Worm (Caenorhabditis elegans) whole organism, mixed stage, embryonic: Measurements from ENCODE around the gene Y57A10A.2.

ENCODE experiments used
- M03D4.4 ChIP-seq: sonication (generic microtip); optimal IDR thresholded peaks from 2 replicates; lab custom pipeline; 2017; ENCODE audit warnings: mild to moderate bottlenecking, missing genetic modification characterization, missing compliant biosample characterization
- bed-3 ChIP-seq: fragments of 200-800 bp; sonication (Bioruptor generic); optimal IDR thresholded peaks from 3 replicates; lab custom pipeline; 2018; ENCODE audit warnings: mild to moderate bottlenecking, missing genetic modification characterization, moderate library complexity, missing compliant biosample characterization
- blmp-1 ChIP-seq: fragments of 150-350 bp; optimal IDR thresholded peaks from 2 replicates; lab custom pipeline; 2014; ENCODE audit warnings: missing biosample characterization, missing genetic modification characterization
- ceh-39 ChIP-seq: fragments of 150-350 bp; optimal IDR thresholded peaks from 2 replicates; lab custom pipeline; 2014; ENCODE audit warnings: missing biosample characterization, missing genetic modification characterization
- ceh-43 ChIP-seq: fragments of 200-800 bp; sonication (Bioruptor generic); optimal IDR thresholded peaks from 2 replicates; lab custom pipeline; 2018; ENCODE audit warnings: mild to moderate bottlenecking, missing genetic modification characterization, moderate library complexity, missing compliant biosample characterization
- ceh-83 ChIP-seq: fragments of 200-800 bp; sonication (Bioruptor generic); optimal IDR thresholded peaks from 2 replicates; lab custom pipeline; 2018; ENCODE audit warnings: mild to moderate bottlenecking, missing genetic modification characterization, missing compliant biosample characterization
- ces-1 ChIP-seq: fragments of 150-350 bp; optimal IDR thresholded peaks from 2 replicates; lab custom pipeline; 2014; ENCODE audit warnings: missing biosample characterization, missing genetic modification reagents, missing genetic modification characterization
- cnd-1 ChIP-seq: fragments of 200-800 bp; sonication (Bioruptor generic); optimal IDR thresholded peaks from 2 replicates; lab custom pipeline; 2018; ENCODE audit warnings: mild to moderate bottlenecking, missing genetic modification characterization, missing compliant biosample characterization
- drap-1 ChIP-seq: fragments of 200-800 bp; sonication (Bioruptor generic); optimal IDR thresholded peaks from 3 replicates; lab custom pipeline; 2018; ENCODE audit warnings: mild to moderate bottlenecking, missing genetic modification characterization, missing compliant biosample characterization
- elt-1 ChIP-seq: sonication (generic microtip); optimal IDR thresholded peaks from 2 replicates; lab custom pipeline; 2017; ENCODE audit warnings: missing genetic modification characterization, mild to moderate bottlenecking, missing compliant biosample characterization, antibody characterized with exemption, moderate library complexity, borderline replicate concordance; ENCODE audit not compliant: insufficient read depth
- elt-3 ChIP-seq: fragments of 150-350 bp; optimal IDR thresholded peaks from 2 replicates; lab custom pipeline; 2014; ENCODE audit warnings: missing biosample characterization, missing genetic modification characterization
- flh-1 ChIP-seq: fragments of 200-800 bp; sonication (Bioruptor generic); optimal IDR thresholded peaks from 2 replicates; lab custom pipeline; 2018; ENCODE audit warnings: mild to moderate bottlenecking, missing genetic modification characterization, moderate library complexity, missing compliant biosample characterization
- ham-2 ChIP-seq: fragments of 200-800 bp; sonication (Bioruptor generic); optimal IDR thresholded peaks from 2 replicates; lab custom pipeline; 2018; ENCODE audit warnings: mild to moderate bottlenecking, missing genetic modification characterization, missing compliant biosample characterization
- hlh-1 ChIP-seq: fragments of 150-350 bp; optimal IDR thresholded peaks from 2 replicates; lab custom pipeline; 2014; ENCODE audit warnings: missing biosample characterization, missing genetic modification reagents, missing genetic modification characterization
- lin-13 ChIP-seq: fragments of 150-350 bp; optimal IDR thresholded peaks from 2 replicates; lab custom pipeline; 2014; ENCODE audit warnings: missing biosample characterization, missing genetic modification characterization
- lin-32 ChIP-seq: fragments of 200-800 bp; sonication (Bioruptor generic); optimal IDR thresholded peaks from 2 replicates; lab custom pipeline; 2018; ENCODE audit warnings: mild to moderate bottlenecking, missing genetic modification characterization, missing compliant biosample characterization
- lsy-2 ChIP-seq: fragments of 150-350 bp; optimal IDR thresholded peaks from 2 replicates; lab custom pipeline; 2014; ENCODE audit warnings: missing biosample characterization, missing genetic modification characterization
- mab-5 ChIP-seq: fragments of 150-350 bp; optimal IDR thresholded peaks from 2 replicates; lab custom pipeline; 2014; ENCODE audit warnings: missing biosample characterization, missing genetic modification characterization
- mep-1 ChIP-seq: fragments of 150-350 bp; optimal IDR thresholded peaks from 2 replicates; lab custom pipeline; 2017; ENCODE audit warnings: missing biosample characterization, missing genetic modification reagents, missing genetic modification characterization, inconsistent platforms
- mls-2 ChIP-seq: sonication (generic microtip); optimal IDR thresholded peaks from 2 replicates; lab custom pipeline; 2016; ENCODE audit warnings: mild to moderate bottlenecking, missing genetic modification characterization, moderate library complexity, missing compliant biosample characterization
- nhr-12 ChIP-seq: fragments of 150-350 bp; optimal IDR thresholded peaks from 2 replicates; lab custom pipeline; 2014; ENCODE audit warnings: missing biosample characterization, missing genetic modification characterization
- nhr-2 ChIP-seq: fragments of 150-350 bp; optimal IDR thresholded peaks from 2 replicates; lab custom pipeline; 2014; ENCODE audit warnings: missing biosample characterization, missing genetic modification characterization
- nhr-237 ChIP-seq: fragments of 150-350 bp; optimal IDR thresholded peaks from 2 replicates; lab custom pipeline; 2014; ENCODE audit warnings: missing biosample characterization, missing genetic modification characterization
- nhr-28 ChIP-seq: fragments of 150-350 bp; optimal IDR thresholded peaks from 2 replicates; lab custom pipeline; 2014; ENCODE audit warnings: missing biosample characterization, missing genetic modification characterization
- nhr-76 ChIP-seq: sonication (generic microtip); optimal IDR thresholded peaks from 2 replicates; lab custom pipeline; 2017; ENCODE audit warnings: missing biosample characterization, missing genetic modification characterization
- pha-4 ChIP-seq: fragments of 150-350 bp; optimal IDR thresholded peaks from 2 replicates; lab custom pipeline; 2018; ENCODE audit warnings: missing biosample characterization, missing genetic modification reagents, missing genetic modification characterization
- sem-2 ChIP-seq: fragments of 200-800 bp; sonication (Bioruptor generic); optimal IDR thresholded peaks from 2 replicates; lab custom pipeline; 2018; ENCODE audit warnings: mild to moderate bottlenecking, missing genetic modification characterization, missing compliant biosample characterization
- snpc-4 ChIP-seq: fragments of 150-350 bp; optimal IDR thresholded peaks from 2 replicates; lab custom pipeline; 2014; ENCODE audit warnings: missing biosample characterization, missing genetic modification characterization
- sptf-1 ChIP-seq: sonication (generic microtip); optimal IDR thresholded peaks from 2 replicates; lab custom pipeline; 2017; ENCODE audit warnings: mild to moderate bottlenecking, missing genetic modification characterization, moderate library complexity, missing compliant biosample characterization
- tbx-8 ChIP-seq: fragments of 200-800 bp; sonication (Bioruptor generic); optimal IDR thresholded peaks from 2 replicates; lab custom pipeline; 2018; ENCODE audit warnings: mild to moderate bottlenecking, missing genetic modification characterization, moderate library complexity, missing compliant biosample characterization
- unc-120 ChIP-seq: sonication (generic microtip); optimal IDR thresholded peaks from 2 replicates; lab custom pipeline; 2017; ENCODE audit warnings: missing genetic modification characterization, missing compliant biosample characterization; ENCODE audit not compliant: poor library complexity, severe bottlenecking
- unc-39 ChIP-seq: fragments of 150-350 bp; optimal IDR thresholded peaks from 2 replicates; lab custom pipeline; 2014; ENCODE audit warnings: missing biosample characterization, missing genetic modification characterization
- unc-62 ChIP-seq: fragments of 150-350 bp; optimal IDR thresholded peaks from 2 replicates; lab custom pipeline; 2014; ENCODE audit warnings: missing biosample characterization, missing genetic modification reagents, missing genetic modification characterization
- zip-8 ChIP-seq: fragments of 150-350 bp; optimal IDR thresholded peaks from 2 replicates; lab custom pipeline; 2014; ENCODE audit warnings: missing biosample characterization, missing genetic modification characterization
- ztf-11 ChIP-seq: fragments of 150-350 bp; optimal IDR thresholded peaks from 2 replicates; lab custom pipeline; 2014; ENCODE audit warnings: missing biosample characterization, missing genetic modification characterization

Y57A10A.2 gene

DNA sequence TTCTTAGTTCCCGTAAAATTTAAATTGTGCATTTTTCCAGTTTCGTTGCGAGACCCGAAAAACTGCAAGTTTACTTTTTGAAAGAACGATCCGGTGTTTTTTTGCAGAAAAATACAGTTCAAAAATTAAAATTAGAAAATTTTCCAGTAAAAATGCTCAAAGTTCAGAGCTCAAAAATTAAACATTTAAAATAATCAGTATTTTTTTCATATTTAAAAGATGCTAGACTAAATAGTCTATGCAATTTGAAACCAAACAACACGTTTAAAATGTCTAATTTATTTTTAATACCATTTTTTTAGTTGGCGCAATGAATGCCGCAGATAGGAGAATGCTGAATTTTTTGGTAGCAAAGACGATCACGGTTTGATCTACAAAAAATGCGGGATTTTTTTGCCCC, at the start of gene Y57A10A.2:
Gene Y57A10A.2, plus strand, starts transcription at position 301 of the 400 bp plus-strand sequence.
- TF ChIP-seq zip-8 (tag; lab: Kevin White, UChicago) (no peak), tbx-8 (GFP tag; lab: Kevin White, UChicago) (no peak), mls-2 (tag; lab: Kevin White, UChicago) (no peak), ceh-83 (GFP tag; lab: Kevin White, UChicago) (no peak), nhr-76 (tag; lab: Kevin White, UChicago) (no peak), drap-1 (GFP tag; lab: Kevin White, UChicago) (no peak), ces-1 (GFP tag; lab: Kevin White, UChicago) (no peak), lin-32 (GFP tag; lab: Kevin White, UChicago) (no peak), mep-1 (tag; lab: Kevin White, UChicago) (no peak), cnd-1 (no peak), nhr-12 (tag; lab: Kevin White, UChicago) (no peak), nhr-237 (tag; lab: Kevin White, UChicago) (no peak), nhr-28 (tag; lab: Kevin White, UChicago) (no peak), sptf-1 (tag; lab: Kevin White, UChicago) (no peak), ceh-39 (tag; lab: Kevin White, UChicago) (no peak), elt-3 (no peak)

DNA sequence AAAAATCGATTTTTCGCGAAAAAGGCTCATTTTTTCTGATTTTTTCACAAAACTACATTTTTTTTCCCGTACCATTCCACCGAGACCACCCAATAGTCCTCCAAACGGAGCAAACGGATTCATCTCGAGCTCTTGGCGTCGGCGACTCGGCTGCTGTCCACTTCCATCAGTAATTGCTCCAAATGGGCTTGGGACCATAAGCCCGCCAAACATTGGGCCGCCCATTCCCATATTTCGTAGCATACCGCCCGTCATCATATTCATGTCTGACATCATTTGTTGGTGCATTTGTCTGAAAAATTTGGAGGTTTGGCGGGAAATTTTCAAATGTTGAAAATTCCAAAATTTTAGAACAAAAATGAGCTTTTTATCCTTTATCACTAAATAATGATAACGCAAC, 48.7 kb upstream of the Y57A10A.2 start:
- no peak for TF ChIP-seq zip-8 (tag; lab: Kevin White, UChicago)
- TF ChIP-seq nhr-28 (tag; lab: Kevin White, UChicago), result no peak
- TF ChIP-seq hlh-1 (tag; lab: Kevin White, UChicago), result no peak
- no peak for TF ChIP-seq unc-120
- TF ChIP-seq nhr-2 (tag; lab: Kevin White, UChicago), result no peak
- no peak for TF ChIP-seq sptf-1 (tag; lab: Kevin White, UChicago)
- TF ChIP-seq elt-1 (tag; lab: Kevin White, UChicago), result no peak
- no peak for TF ChIP-seq blmp-1
- no peak for TF ChIP-seq unc-62 (GFP tag; lab: Kevin White, UChicago)
- no peak for TF ChIP-seq pha-4 (tag; lab: Kevin White, UChicago)

DNA sequence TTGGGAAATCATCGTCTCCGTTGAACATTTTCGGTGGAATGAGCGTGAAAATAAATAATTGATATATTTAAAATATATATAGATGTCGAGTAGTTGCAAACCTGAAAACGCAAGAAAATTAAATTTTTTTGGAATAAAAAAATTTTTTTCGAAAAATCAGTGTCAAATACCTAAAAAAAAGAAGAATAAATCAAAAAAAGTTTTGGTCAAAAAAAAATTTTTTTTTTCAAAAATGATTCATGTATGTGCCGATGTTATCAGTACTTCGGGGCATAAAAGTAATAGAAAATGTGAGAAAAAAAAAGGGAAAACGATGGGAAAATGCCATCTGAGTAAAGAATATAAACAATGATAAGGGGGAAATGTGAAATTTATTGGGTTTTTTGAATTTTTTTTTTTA, 47.5 kb upstream of the Y57A10A.2 start, which contains the start of gene Y17G7B.17:
Gene Y17G7B.17, minus strand, starts transcription at position 101 of the 400 bp plus-strand sequence.
- TF ChIP-seq ceh-39 (tag; lab: Kevin White, UChicago) (no peak), nhr-76 (tag; lab: Kevin White, UChicago) (no peak), tbx-8 (GFP tag; lab: Kevin White, UChicago) (no peak), mab-5 (tag; lab: Kevin White, UChicago) (no peak), unc-39 (no peak), lsy-2 (tag; lab: Kevin White, UChicago) (no peak), mep-1 (tag; lab: Kevin White, UChicago) (no peak), hlh-1 (tag; lab: Kevin White, UChicago) (no peak), pha-4 (tag; lab: Kevin White, UChicago) (no peak), sem-2 (no peak), elt-3 (no peak), zip-8 (tag; lab: Kevin White, UChicago) (no peak), ceh-83 (GFP tag; lab: Kevin White, UChicago) (no peak), flh-1 (no peak)
- TF ChIP-seq, all 35 proteins: peak for 0

DNA sequence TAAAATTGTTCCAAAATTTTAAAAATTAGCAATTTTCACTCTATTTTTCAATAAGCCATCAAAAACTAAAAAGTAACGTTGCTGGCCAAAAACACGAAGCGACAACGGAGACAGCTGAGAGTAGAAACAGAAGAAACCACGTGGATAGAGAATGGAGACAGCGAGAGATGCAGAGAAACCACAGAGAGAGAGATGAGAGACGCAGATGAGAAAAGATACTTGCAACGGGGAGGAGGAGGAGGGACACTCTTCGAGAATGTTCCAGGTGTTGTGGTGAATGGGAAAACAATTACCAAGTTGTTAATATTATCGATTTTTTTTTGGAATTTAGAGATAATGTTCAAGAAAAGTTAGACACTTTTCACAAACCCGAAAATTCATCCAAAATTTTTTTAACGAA, 45.1 kb upstream of the Y57A10A.2 start:
- TF ChIP-seq ztf-11 (tag; lab: Kevin White, UChicago), result peak; percentile 74
- no peak for TF ChIP-seq zip-8 (tag; lab: Kevin White, UChicago)
- TF ChIP-seq sptf-1 (tag; lab: Kevin White, UChicago), result peak; percentile 70
- TF ChIP-seq ceh-83 (GFP tag; lab: Kevin White, UChicago), result no peak
- peak; percentile 86 for TF ChIP-seq unc-62 (GFP tag; lab: Kevin White, UChicago)
- peak; percentile 92 for TF ChIP-seq nhr-237 (tag; lab: Kevin White, UChicago)
- no peak for TF ChIP-seq nhr-28 (tag; lab: Kevin White, UChicago)
- TF ChIP-seq nhr-76 (tag; lab: Kevin White, UChicago), result no peak
- TF ChIP-seq nhr-2 (tag; lab: Kevin White, UChicago), result peak; percentile 27
- peak; percentile 80 for TF ChIP-seq lsy-2 (tag; lab: Kevin White, UChicago)
- no peak for TF ChIP-seq sem-2
- TF ChIP-seq mab-5 (tag; lab: Kevin White, UChicago), result peak; percentile 85
- no peak for TF ChIP-seq lin-32 (GFP tag; lab: Kevin White, UChicago)
- TF ChIP-seq ceh-43 (GFP tag; lab: Kevin White, UChicago), result peak; percentile 28
- TF ChIP-seq ces-1 (GFP tag; lab: Kevin White, UChicago), result peak; percentile 93
- TF ChIP-seq tbx-8 (GFP tag; lab: Kevin White, UChicago), result no peak
- no peak for TF ChIP-seq elt-1 (tag; lab: Kevin White, UChicago)
- TF ChIP-seq snpc-4, result no peak
- TF ChIP-seq cnd-1, result peak; percentile 58
- no peak for TF ChIP-seq flh-1
- peak; percentile 64 for TF ChIP-seq hlh-1 (tag; lab: Kevin White, UChicago)
- peak; percentile 45 for TF ChIP-seq drap-1 (GFP tag; lab: Kevin White, UChicago)
- TF ChIP-seq mep-1 (tag; lab: Kevin White, UChicago), result peak; percentile 73
- TF ChIP-seq ceh-39 (tag; lab: Kevin White, UChicago), result peak; percentile 83
- TF ChIP-seq unc-120, result peak; percentile 79
- TF ChIP-seq elt-3, result peak; percentile 27
- peak; percentile 78 for TF ChIP-seq mls-2 (tag; lab: Kevin White, UChicago)
- peak; percentile 31 for TF ChIP-seq ham-2 (GFP tag; lab: Kevin White, UChicago)
- no peak for TF ChIP-seq bed-3 (GFP tag; lab: Kevin White, UChicago)
- TF ChIP-seq blmp-1, result no peak
- TF ChIP-seq unc-39, result no peak
- peak; percentile 82 for TF ChIP-seq lin-13 (tag; lab: Kevin White, UChicago)
- peak; percentile 43 for TF ChIP-seq M03D4.4
- TF ChIP-seq nhr-12 (tag; lab: Kevin White, UChicago), result no peak
- peak; percentile 79 for TF ChIP-seq pha-4 (tag; lab: Kevin White, UChicago)
- TF ChIP-seq, all 35 proteins: peak for 21
